Fruit fly (Drosophila melanogaster): Measurements from ENCODE around the gene CG9458.

dm6 chr3R:9774147-9774546 lies 45.5 kb downstream of the CG9458 start, which contains the start of gene Whamy:
- TF ChIP-seq h (optimal IDR thresholded peaks at IDR 0.05) (no peak), psq (optimal IDR thresholded peaks at IDR 0.05) (no peak), Myc (optimal IDR thresholded peaks at IDR 0.05) (no peak), ttk (optimal IDR thresholded peaks at IDR 0.05) (no peak), Sin3A (optimal IDR thresholded peaks at IDR 0.05) (no peak)

Measured in Kc167 (cell line).